Worm (Caenorhabditis elegans) whole organism, late embryonic: ENCODE data around the gene Y45F10B.9.
A peak's percentile ranks its signal among the peaks of the same experiment; 100 is the strongest.

Experiments
- C08G9.2 ChIP-seq: sonication (generic microtip); optimal IDR thresholded peaks from 2 replicates; lab custom pipeline; 2016; ENCODE audit warnings: mild to moderate bottlenecking, missing genetic modification characterization, moderate library complexity, missing compliant biosample characterization
- C38D4.7 ChIP-seq: fragments of 200-800 bp; sonication (Bioruptor generic); optimal IDR thresholded peaks from 2 replicates; lab custom pipeline; 2018; ENCODE audit warnings: mild to moderate bottlenecking, missing genetic modification characterization, moderate library complexity, missing compliant biosample characterization
- K02D7.2 ChIP-seq: sonication (generic microtip); optimal IDR thresholded peaks from 2 replicates; lab custom pipeline; 2017; ENCODE audit warnings: mild to moderate bottlenecking, missing genetic modification characterization, missing compliant biosample characterization
- T23F11.4 ChIP-seq: fragments of 200-800 bp; sonication (Bioruptor generic); optimal IDR thresholded peaks from 2 replicates; lab custom pipeline; 2018; ENCODE audit warnings: mild to moderate bottlenecking, missing genetic modification characterization, missing compliant biosample characterization
- ahr-1 ChIP-seq: sonication (generic microtip); optimal IDR thresholded peaks from 2 replicates; lab custom pipeline; 2016; ENCODE audit warnings: missing genetic modification characterization, missing compliant biosample characterization
- ama-1 ChIP-seq: fragments of 150-350 bp; optimal IDR thresholded peaks from 2 replicates; lab custom pipeline; 2014
- ceh-14 ChIP-seq: sonication (generic microtip); optimal IDR thresholded peaks from 2 replicates; lab custom pipeline; 2016; ENCODE audit warnings: missing genotype, missing genetic modification characterization, missing compliant biosample characterization
- ceh-18 ChIP-seq: sonication (generic microtip); optimal IDR thresholded peaks from 2 replicates; lab custom pipeline; 2016; ENCODE audit warnings: missing genetic modification characterization, missing compliant biosample characterization
- ceh-19 ChIP-seq: fragments of 200-800 bp; sonication (Bioruptor generic); optimal IDR thresholded peaks from 2 replicates; lab custom pipeline; 2018; ENCODE audit warnings: mild to moderate bottlenecking, missing genetic modification characterization, missing compliant biosample characterization
- ceh-2 ChIP-seq: sonication (generic microtip); optimal IDR thresholded peaks from 2 replicates; lab custom pipeline; 2016; ENCODE audit warnings: missing genotype, missing genetic modification characterization, missing compliant biosample characterization
- ceh-24 ChIP-seq: sonication (generic microtip); optimal IDR thresholded peaks from 2 replicates; lab custom pipeline; 2016; ENCODE audit warnings: mild to moderate bottlenecking, missing genetic modification characterization, missing compliant biosample characterization
- ceh-30 ChIP-seq: fragments of 150-350 bp; optimal IDR thresholded peaks from 2 replicates; lab custom pipeline; 2014; ENCODE audit warnings: missing biosample characterization, missing genetic modification characterization
- ceh-31 ChIP-seq: sonication (generic microtip); optimal IDR thresholded peaks from 2 replicates; lab custom pipeline; 2016; ENCODE audit warnings: missing genetic modification characterization, missing compliant biosample characterization
- ceh-34 ChIP-seq: sonication (generic microtip); optimal IDR thresholded peaks from 2 replicates; lab custom pipeline; 2016; ENCODE audit warnings: mild to moderate bottlenecking, missing genetic modification characterization, missing compliant biosample characterization
- ceh-48 ChIP-seq: sonication (generic microtip); optimal IDR thresholded peaks from 2 replicates; lab custom pipeline; 2016; ENCODE audit warnings: missing genetic modification characterization, inconsistent platforms, missing compliant biosample characterization
- ceh-6 ChIP-seq: fragments of 200-800 bp; sonication (Bioruptor generic); optimal IDR thresholded peaks from 2 replicates; lab custom pipeline; 2018; ENCODE audit warnings: mild to moderate bottlenecking, missing genetic modification characterization, missing compliant biosample characterization
- elt-2 ChIP-seq: sonication (generic microtip); optimal IDR thresholded peaks from 2 replicates; lab custom pipeline; 2016; ENCODE audit warnings: missing genetic modification reagents, missing genetic modification characterization, missing compliant biosample characterization
- elt-4 ChIP-seq: sonication (generic microtip); optimal IDR thresholded peaks from 2 replicates; lab custom pipeline; 2016; ENCODE audit warnings: missing genetic modification characterization, missing compliant biosample characterization
- eyg-1 ChIP-seq: sonication (generic microtip); optimal IDR thresholded peaks from 2 replicates; lab custom pipeline; 2016; ENCODE audit warnings: missing genotype, missing genetic modification characterization, missing compliant biosample characterization
- fkh-10 ChIP-seq: fragments of 150-350 bp; optimal IDR thresholded peaks from 2 replicates; lab custom pipeline; 2014; ENCODE audit warnings: missing biosample characterization, missing genetic modification reagents, missing genetic modification characterization
- gmeb-2 ChIP-seq: sonication (generic microtip); optimal IDR thresholded peaks from 2 replicates; lab custom pipeline; 2016; ENCODE audit warnings: missing genetic modification characterization, inconsistent platforms, missing compliant biosample characterization
- hlh-15 ChIP-seq: sonication (generic microtip); optimal IDR thresholded peaks from 2 replicates; lab custom pipeline; 2016; ENCODE audit warnings: missing genetic modification characterization, missing compliant biosample characterization
- hlh-30 ChIP-seq: sonication (generic microtip); optimal IDR thresholded peaks from 2 replicates; lab custom pipeline; 2017; ENCODE audit warnings: antibody characterized with exemption, missing genetic modification characterization, missing compliant biosample characterization; ENCODE audit not compliant: insufficient read depth
- hlh-6 ChIP-seq: sonication (generic microtip); optimal IDR thresholded peaks from 2 replicates; lab custom pipeline; 2016; ENCODE audit warnings: missing genotype, missing genetic modification characterization, missing compliant biosample characterization
- hlh-8 ChIP-seq: sonication (generic microtip); optimal IDR thresholded peaks from 2 replicates; lab custom pipeline; 2016; ENCODE audit warnings: missing genotype, missing genetic modification characterization, missing compliant biosample characterization
- lim-6 ChIP-seq: sonication (generic microtip); optimal IDR thresholded peaks from 2 replicates; lab custom pipeline; 2016; ENCODE audit warnings: missing genetic modification characterization, missing compliant biosample characterization
- lin-11 ChIP-seq: fragments of 200-800 bp; sonication (Bioruptor generic); optimal IDR thresholded peaks from 2 replicates; lab custom pipeline; 2018; ENCODE audit warnings: mild to moderate bottlenecking, missing genetic modification characterization, missing compliant biosample characterization
- madf-2 ChIP-seq: sonication (generic microtip); optimal IDR thresholded peaks from 2 replicates; lab custom pipeline; 2017; ENCODE audit warnings: missing genetic modification characterization, missing compliant biosample characterization
- nfya-1 ChIP-seq: sonication (generic microtip); optimal IDR thresholded peaks from 2 replicates; lab custom pipeline; 2017; ENCODE audit warnings: missing genetic modification characterization, mild to moderate bottlenecking, missing compliant biosample characterization, antibody characterized with exemption, moderate library complexity
- nhr-232 ChIP-seq: sonication (generic microtip); optimal IDR thresholded peaks from 2 replicates; lab custom pipeline; 2016; ENCODE audit warnings: missing genetic modification characterization, missing compliant biosample characterization
- npax-4 ChIP-seq: sonication (generic microtip); optimal IDR thresholded peaks from 2 replicates; lab custom pipeline; 2016; ENCODE audit warnings: missing genetic modification characterization, missing compliant biosample characterization
- pag-3 ChIP-seq: sonication (generic microtip); optimal IDR thresholded peaks from 2 replicates; lab custom pipeline; 2016; ENCODE audit warnings: missing compliant biosample characterization, missing genetic modification characterization, borderline replicate concordance
- pat-9 ChIP-seq: fragments of 200-800 bp; sonication (Bioruptor generic); optimal IDR thresholded peaks from 2 replicates; lab custom pipeline; 2018; ENCODE audit warnings: mild to moderate bottlenecking, missing genetic modification characterization, moderate library complexity, missing compliant biosample characterization
- pha-2 ChIP-seq: sonication (generic microtip); optimal IDR thresholded peaks from 2 replicates; lab custom pipeline; 2017; ENCODE audit warnings: mild to moderate bottlenecking, missing genetic modification characterization, missing compliant biosample characterization
- pha-4 ChIP-seq: fragments of 150-350 bp; optimal IDR thresholded peaks from 2 replicates; lab custom pipeline; 2018; ENCODE audit warnings: missing biosample characterization, missing genetic modification reagents, missing genetic modification characterization
- pqm-1 ChIP-seq: sonication (generic microtip); optimal IDR thresholded peaks from 2 replicates; lab custom pipeline; 2016; ENCODE audit warnings: missing genetic modification characterization, missing compliant biosample characterization
- pros-1 ChIP-seq: fragments of 150-350 bp; optimal IDR thresholded peaks from 2 replicates; lab custom pipeline; 2014; ENCODE audit warnings: missing biosample characterization, missing genetic modification reagents, missing genetic modification characterization
- ref-2 ChIP-seq: sonication (generic microtip); optimal IDR thresholded peaks from 2 replicates; lab custom pipeline; 2016; ENCODE audit warnings: missing genetic modification characterization, missing compliant biosample characterization
- rnt-1 ChIP-seq: sonication (generic microtip); optimal IDR thresholded peaks from 2 replicates; lab custom pipeline; 2016; ENCODE audit warnings: missing genetic modification characterization, missing compliant biosample characterization
- sdc-2 ChIP-seq: sonication (generic microtip); optimal IDR thresholded peaks from 2 replicates; lab custom pipeline; 2016; ENCODE audit warnings: missing genotype, missing genetic modification characterization, missing compliant biosample characterization
- sox-2 ChIP-seq: fragments of 200-800 bp; sonication (Bioruptor generic); IDR thresholded peaks from 2 replicates; pipeline ENCODE4 v1.3.6; 2022; ENCODE audit warnings: missing genetic modification reagents, missing genetic modification characterization, missing compliant biosample characterization
- sox-4 ChIP-seq: sonication (generic microtip); optimal IDR thresholded peaks from 2 replicates; lab custom pipeline; 2017; ENCODE audit warnings: mild to moderate bottlenecking, missing genetic modification characterization, inconsistent platforms, missing compliant biosample characterization
- tbx-2 ChIP-seq: sonication (generic microtip); optimal IDR thresholded peaks from 2 replicates; lab custom pipeline; 2016; ENCODE audit warnings: missing genetic modification characterization, missing compliant biosample characterization
- tbx-7 ChIP-seq: sonication (generic microtip); optimal IDR thresholded peaks from 2 replicates; lab custom pipeline; 2016; ENCODE audit warnings: missing genotype, missing genetic modification characterization, missing compliant biosample characterization
- ttx-3 ChIP-seq: sonication (generic microtip); optimal IDR thresholded peaks from 2 replicates; lab custom pipeline; 2016; ENCODE audit warnings: missing genetic modification reagents, missing genetic modification characterization, missing compliant biosample characterization
- unc-3 ChIP-seq, 2 experiments: fragments of 200-800 bp in 1 of 2; sonication (Bioruptor generic) in 1 of 2; sonication (generic microtip) in 1 of 2; conservative IDR thresholded peaks in 1 of 2; optimal IDR thresholded peaks in 1 of 2; 2 replicates each; pipeline versions ENCODE4 v1.3.6 to Lab custom; 2016 to 2022; ENCODE audit warnings: missing compliant biosample characterization in 2 of 2, missing genetic modification characterization in 2 of 2, missing genetic modification reagents in 1 of 2
- unc-42 ChIP-seq: sonication (generic microtip); optimal IDR thresholded peaks from 2 replicates; lab custom pipeline; 2016; ENCODE audit warnings: missing genotype, missing genetic modification characterization, missing compliant biosample characterization
- unc-55 ChIP-seq: sonication (generic microtip); optimal IDR thresholded peaks from 2 replicates; lab custom pipeline; 2017; ENCODE audit warnings: missing biosample characterization, missing genetic modification reagents, missing genetic modification characterization
- unc-86 ChIP-seq: sonication (generic microtip); optimal IDR thresholded peaks from 2 replicates; lab custom pipeline; 2016; ENCODE audit warnings: missing genetic modification characterization, missing compliant biosample characterization
- zip-5 ChIP-seq: sonication (generic microtip); optimal IDR thresholded peaks from 2 replicates; lab custom pipeline; 2016; ENCODE audit warnings: missing genetic modification characterization, missing compliant biosample characterization

The Y45F10B.9 gene

DNA sequence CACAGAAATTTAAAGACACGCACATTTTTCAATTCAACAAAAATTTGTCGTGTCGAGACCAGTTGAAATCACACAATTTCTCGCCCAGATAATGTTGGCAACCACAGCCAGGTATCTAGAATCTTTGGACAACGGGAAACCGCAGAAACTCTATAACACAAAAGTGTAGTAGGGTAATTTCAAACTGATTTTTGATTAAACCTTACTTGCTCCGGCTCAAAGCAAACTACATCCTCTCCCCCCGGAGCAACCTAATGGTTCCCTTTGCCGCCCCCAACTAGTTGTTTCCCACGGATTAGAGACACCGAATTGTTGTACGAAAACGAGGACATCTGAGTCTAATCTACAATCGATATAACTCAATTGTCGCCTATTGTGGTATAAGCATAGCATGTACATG is 43.4 kb downstream of the Y45F10B.9 start:
- TF ChIP-seq K02D7.2 (tag; lab: Kevin White, UChicago) = no peak
- no peak for TF ChIP-seq pros-1
- no peak for TF ChIP-seq ceh-14 (tag; lab: Kevin White, UChicago)
- peak; percentile 8 for TF ChIP-seq unc-42 (tag; lab: Kevin White, UChicago)
- TF ChIP-seq unc-86 = no peak
- no peak for TF ChIP-seq lim-6 (tag; lab: Kevin White, UChicago)
- no peak for TF ChIP-seq hlh-30 (tag; lab: Kevin White, UChicago)
- TF ChIP-seq, all 69 proteins: peak for 1

DNA sequence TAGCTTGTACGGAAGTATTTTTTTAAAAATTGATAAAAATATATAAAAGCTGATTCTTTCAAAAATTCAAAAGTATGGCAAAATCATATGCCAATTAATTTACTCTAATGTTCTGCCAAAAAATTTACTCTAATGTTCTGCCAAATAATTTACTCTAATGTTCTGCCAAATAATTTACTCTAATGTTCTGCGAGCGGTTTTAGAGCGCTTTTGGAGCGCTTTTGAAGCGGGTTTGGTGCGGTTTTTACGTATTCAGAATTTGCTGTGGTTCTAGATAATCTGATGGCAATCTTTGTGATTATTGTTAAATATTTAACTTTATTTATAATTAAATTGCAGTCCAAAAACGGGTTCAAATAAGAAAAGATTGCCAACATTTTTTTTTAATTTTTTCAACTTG is 48.4 kb downstream of the Y45F10B.9 start:
- TF ChIP-seq eyg-1 (tag; lab: Kevin White, UChicago) (no peak), gmeb-2 (tag; lab: Kevin White, UChicago) (peak; percentile 14), T23F11.4 (no peak), hlh-6 (tag; lab: Kevin White, UChicago) (no peak), ceh-30 (tag; lab: Kevin White, UChicago) (no peak), ttx-3 (tag; lab: Kevin White, UChicago) (peak; percentile 33), lin-11 (no peak), ama-1 (lab: Kevin White, UChicago) (no peak), lim-6 (tag; lab: Kevin White, UChicago) (no peak), ceh-48 (no peak), ceh-34 (tag; lab: Kevin White, UChicago) (peak; percentile 26), unc-55 (GFP tag; lab: Kevin White, UChicago) (no peak), pha-2 (tag; lab: Kevin White, UChicago) (no peak), C08G9.2 (tag; lab: Kevin White, UChicago) (no peak), zip-5 (tag; lab: Kevin White, UChicago) (no peak), tbx-7 (tag; lab: Kevin White, UChicago) (no peak), pha-4 (tag; lab: Kevin White, UChicago) (no peak), hlh-30 (tag; lab: Kevin White, UChicago) (no peak), tbx-2 (peak; percentile 8), sdc-2 (no peak), unc-42 (tag; lab: Kevin White, UChicago) (no peak), nhr-232 (tag; lab: Kevin White, UChicago) (no peak), pros-1 (no peak), ahr-1 (no peak), hlh-8 (tag; lab: Kevin White, UChicago) (peak; percentile 72), ceh-24 (no peak), unc-86 (no peak), nfya-1 (tag; lab: Kevin White, UChicago) (no peak), fkh-10 (no peak), C38D4.7 (GFP tag; lab: Kevin White, UChicago) (no peak), pqm-1 (tag; lab: Kevin White, UChicago) (peak; percentile 22), rnt-1 (tag; lab: Kevin White, UChicago) (peak; percentile 1), K02D7.2 (tag; lab: Kevin White, UChicago) (peak; percentile 20), pat-9 (tag; lab: Kevin White, UChicago) (no peak), ceh-2 (tag; lab: Kevin White, UChicago) (no peak), pag-3 (tag; lab: Kevin White, UChicago) (no peak), hlh-15 (no peak), elt-4 (tag; lab: Kevin White, UChicago) (no peak), ceh-18 (no peak), unc-3 (GFP tag; conservative IDR thresholded peaks at IDR 0.05; lab: Robert Waterston, UW) (no peak), unc-3 (tag; optimal IDR thresholded peaks at IDR 0.05; lab: Kevin White, UChicago) (no peak), ceh-6 (GFP tag; lab: Kevin White, UChicago) (peak; percentile 32), npax-4 (tag; lab: Kevin White, UChicago) (peak; percentile 26), ref-2 (tag; lab: Kevin White, UChicago) (no peak), ceh-19 (GFP tag; lab: Kevin White, UChicago) (no peak), ceh-14 (tag; lab: Kevin White, UChicago) (no peak), elt-2 (tag; lab: Kevin White, UChicago) (no peak), ceh-31 (peak; percentile 72), madf-2 (tag; lab: Kevin White, UChicago) (no peak), sox-4 (tag; lab: Kevin White, UChicago) (peak; percentile 47), sox-2 (GFP tag; lab: Robert Waterston, UW) (no peak)
